Worm (Caenorhabditis elegans) whole organism, L4 larva: ENCODE results near the gene zmp-5.

Experiments
- ZK337.2 ChIP-seq: fragments of 200-800 bp; sonication (Bioruptor generic); IDR thresholded peaks from 2 replicates; pipeline ENCODE4 v1.3.6; 2022; ENCODE audit warnings: missing genetic modification reagents, missing genetic modification characterization, missing compliant biosample characterization
- ama-1 ChIP-seq: fragments of 150-350 bp; optimal IDR thresholded peaks from 2 replicates; lab custom pipeline; 2014; ENCODE audit warnings: inconsistent platforms, mixed read lengths
- ces-1 ChIP-seq: fragments of 150-350 bp; sonication (generic microtip); optimal IDR thresholded peaks from 4 replicates; lab custom pipeline; 2014; ENCODE audit warnings: missing biosample characterization, missing genetic modification reagents, missing genetic modification characterization
- egl-27 ChIP-seq: sonication (generic microtip); optimal IDR thresholded peaks from 3 replicates; lab custom pipeline; 2017; ENCODE audit warnings: missing biosample characterization, missing genetic modification reagents, missing genetic modification characterization
- mxl-2 ChIP-seq: fragments of 200-800 bp; sonication (Bioruptor generic); conservative IDR thresholded peaks from 2 replicates; pipeline ENCODE4 v1.3.6; 2022; ENCODE audit warnings: missing genetic modification reagents, missing genetic modification characterization, missing compliant biosample characterization
- mxl-3 ChIP-seq: fragments of 200-800 bp; sonication (Bioruptor generic); optimal IDR thresholded peaks from 2 replicates; lab custom pipeline; 2018; ENCODE audit warnings: mild to moderate bottlenecking, missing genetic modification characterization, missing compliant biosample characterization
- tra-1 ChIP-seq: fragments of 200-800 bp; sonication (Bioruptor generic); IDR thresholded peaks from 2 replicates; pipeline ENCODE4 v1.3.6; 2022; ENCODE audit warnings: missing genetic modification reagents, missing genetic modification characterization, missing compliant biosample characterization

DNA sequence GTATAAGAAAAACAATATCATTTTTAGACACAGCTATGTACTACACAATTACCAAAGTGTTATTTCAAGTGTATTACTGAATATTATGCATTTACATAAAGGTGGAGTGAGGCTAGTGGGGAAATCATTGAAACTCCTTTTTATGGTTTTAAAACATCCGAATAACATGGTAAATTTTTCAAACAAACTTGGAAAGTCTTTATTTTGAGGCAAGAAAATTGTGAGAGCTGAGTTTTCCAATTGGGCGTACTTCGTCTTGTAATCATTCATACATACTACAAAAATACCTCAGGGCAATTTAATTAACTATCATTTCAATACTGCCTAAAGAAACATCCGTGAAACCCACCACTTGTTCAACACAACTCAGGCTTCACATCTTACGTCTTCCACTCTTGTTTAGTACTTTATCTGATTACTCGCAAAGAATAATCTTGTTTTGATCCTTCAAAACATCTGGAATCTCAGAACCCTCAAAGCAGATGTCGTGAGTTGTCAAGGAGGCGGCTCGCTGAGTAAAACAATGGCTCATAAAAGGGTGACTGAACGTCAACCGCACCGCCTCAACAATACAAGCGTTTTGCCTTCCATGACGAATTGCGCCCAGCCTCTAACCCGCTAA lies at the start of gene zmp-5:
- TF ChIP-seq ces-1 (GFP tag; lab: Kevin White, UChicago) (no peak), mxl-3 (no peak), ZK337.2 (GFP tag; lab: Robert Waterston, UW) (no peak), ama-1 (lab: Kevin White, UChicago) (no peak), mxl-2 (GFP tag; lab: Robert Waterston, UW) (no peak), egl-27 (tag; lab: Kevin White, UChicago) (no peak), tra-1 (GFP tag; lab: Robert Waterston, UW) (no peak)
